Fruit fly (Drosophila melanogaster) whole organism, embryonic: ENCODE results near the gene hfp.

Experiments
- Aef1 ChIP-seq: fragments of 200-800 bp; sonication (Bioruptor generic); IDR thresholded peaks from 3 replicates; pipeline ENCODE4 v1.3.6; 2022; ENCODE audit warnings: missing biosample characterization, missing genetic modification characterization
- CG11456 ChIP-seq: fragments of 200-800 bp; sonication (Bioruptor generic); IDR thresholded peaks from 3 replicates; pipeline ENCODE4 v1.3.6; 2022; ENCODE audit warnings: missing biosample characterization, missing genetic modification characterization
- CG12391 ChIP-seq: fragments of 200-800 bp; sonication (Bioruptor generic); optimal IDR thresholded peaks from 3 replicates; lab custom pipeline; 2018; ENCODE audit warnings: missing biosample characterization, mild to moderate bottlenecking, missing genetic modification characterization, moderate library complexity
- CG12769 ChIP-seq: fragments of 200-800 bp; sonication (Bioruptor generic); optimal IDR thresholded peaks from 2 replicates; lab custom pipeline; 2019; ENCODE audit warnings: missing biosample characterization, mild to moderate bottlenecking, missing genetic modification characterization, moderate library complexity
- CG13424 ChIP-seq: fragments of 200-800 bp; sonication (Bioruptor generic); optimal IDR thresholded peaks from 2 replicates; lab custom pipeline; 2019; ENCODE audit warnings: missing biosample characterization, mild to moderate bottlenecking, missing genetic modification characterization, moderate library complexity
- CG13894 ChIP-seq: fragments of 200-800 bp; sonication (Bioruptor generic); optimal IDR thresholded peaks from 3 replicates; lab custom pipeline; 2018; ENCODE audit warnings: missing biosample characterization, mild to moderate bottlenecking, missing genetic modification characterization, moderate library complexity
- CG14441 ChIP-seq: fragments of 200-800 bp; sonication (Bioruptor generic); IDR thresholded peaks from 2 replicates; pipeline ENCODE4 v1.3.6; 2022; ENCODE audit warnings: missing biosample characterization, missing genetic modification characterization
- CG18619 ChIP-seq: fragments of 200-800 bp; sonication (Bioruptor generic); optimal IDR thresholded peaks from 3 replicates; lab custom pipeline; 2017; ENCODE audit warnings: missing biosample characterization, mild to moderate bottlenecking, missing genetic modification characterization
- CG31224 ChIP-seq: fragments of 200-800 bp; sonication (Bioruptor generic); IDR thresholded peaks from 2 replicates; pipeline ENCODE4 v1.3.6; 2022; ENCODE audit warnings: missing biosample characterization, missing genetic modification characterization
- CG32532 ChIP-seq: fragments of 200-800 bp; sonication (Bioruptor generic); IDR thresholded peaks from 2 replicates; pipeline ENCODE4 v1.3.6; 2022; ENCODE audit warnings: missing biosample characterization, missing genetic modification characterization
- CG42726 ChIP-seq: fragments of 200-800 bp; sonication (Bioruptor generic); IDR thresholded peaks from 2 replicates; pipeline ENCODE4 v1.3.6; 2022; ENCODE audit warnings: missing biosample characterization, missing genetic modification characterization; ENCODE audit not compliant: partially characterized antibody
- CG6272 ChIP-seq: fragments of 200-800 bp; sonication (Bioruptor generic); IDR thresholded peaks from 2 replicates; pipeline ENCODE4 v1.3.6; 2022; ENCODE audit warnings: missing biosample characterization, missing genetic modification characterization
- CG7745 ChIP-seq: fragments of 200-800 bp; sonication (Bioruptor generic); optimal IDR thresholded peaks from 2 replicates; lab custom pipeline; 2018; ENCODE audit warnings: missing biosample characterization, mild to moderate bottlenecking, missing genetic modification characterization, moderate library complexity
- CG7963 ChIP-seq: fragments of 200-800 bp; sonication (Bioruptor generic); IDR thresholded peaks from 3 replicates; pipeline ENCODE4 v1.3.6; 2022; ENCODE audit warnings: missing biosample characterization, missing genetic modification characterization; ENCODE audit not compliant: partially characterized antibody
- CG8089 ChIP-seq: fragments of 200-800 bp; sonication (Bioruptor generic); optimal IDR thresholded peaks from 3 replicates; lab custom pipeline; 2016; ENCODE audit warnings: missing biosample characterization, missing genetic modification characterization
- CrebB ChIP-seq: fragments of 200-800 bp; sonication (Bioruptor generic); optimal IDR thresholded peaks from 3 replicates; lab custom pipeline; 2018; ENCODE audit warnings: missing biosample characterization, mild to moderate bottlenecking, missing genetic modification characterization
- D19A ChIP-seq: fragments of 200-800 bp; optimal IDR thresholded peaks from 3 replicates; lab custom pipeline; 2019; ENCODE audit warnings: missing biosample characterization, mild to moderate bottlenecking, missing genetic modification characterization, moderate library complexity
- Dad ChIP-seq: fragments of 200-800 bp; sonication (Bioruptor generic); optimal IDR thresholded peaks from 3 replicates; lab custom pipeline; 2016; ENCODE audit warnings: missing biosample characterization, missing genetic modification characterization
- E2f2 ChIP-seq: fragments of 200-800 bp; sonication (Bioruptor generic); IDR thresholded peaks from 2 replicates; pipeline ENCODE4 v1.3.6; 2022; ENCODE audit warnings: missing biosample characterization, missing genetic modification characterization
- HLHmδ ChIP-seq: fragments of 200-800 bp; sonication (Bioruptor generic); optimal IDR thresholded peaks from 2 replicates; lab custom pipeline; 2018; ENCODE audit warnings: missing biosample characterization, mild to moderate bottlenecking, missing genetic modification characterization, moderate library complexity
- Hr39 ChIP-seq: fragments of >200 bp; optimal IDR thresholded peaks from 2 replicates; lab custom pipeline; 2017
- Hsf ChIP-seq: fragments of 200-800 bp; sonication (Bioruptor generic); optimal IDR thresholded peaks from 3 replicates; lab custom pipeline; 2016; ENCODE audit warnings: missing biosample characterization, missing genetic modification characterization
- Kr ChIP-seq: fragments of 200-800 bp; sonication (Bioruptor generic); optimal IDR thresholded peaks from 2 replicates; lab custom pipeline; 2017; ENCODE audit warnings: missing biosample characterization, mild to moderate bottlenecking, missing genetic modification characterization
- Mes4 ChIP-seq: fragments of 200-800 bp; sonication (Bioruptor generic); optimal IDR thresholded peaks from 2 replicates; lab custom pipeline; 2016; ENCODE audit warnings: missing biosample characterization, missing genetic modification characterization
- Myb ChIP-seq: fragments of 200-800 bp; sonication (Bioruptor generic); optimal IDR thresholded peaks from 2 replicates; lab custom pipeline; 2016; ENCODE audit warnings: missing biosample characterization, missing genetic modification characterization
- Sox100B ChIP-seq: fragments of 200-800 bp; sonication (Bioruptor generic); optimal IDR thresholded peaks from 3 replicates; lab custom pipeline; 2018; ENCODE audit warnings: missing biosample characterization, mild to moderate bottlenecking, missing genetic modification characterization
- Sry-δ ChIP-seq: fragments of 200-800 bp; sonication (Bioruptor generic); optimal IDR thresholded peaks from 2 replicates; lab custom pipeline; 2016; ENCODE audit warnings: missing biosample characterization, missing genetic modification characterization
- al ChIP-seq: fragments of 200-800 bp; sonication (Bioruptor generic); IDR thresholded peaks from 2 replicates; pipeline ENCODE4 v1.3.6; 2022; ENCODE audit warnings: missing biosample characterization, missing genetic modification characterization
- ase ChIP-seq: fragments of 200-800 bp; sonication (Bioruptor generic); IDR thresholded peaks from 3 replicates; pipeline ENCODE4 v1.3.6; 2022; ENCODE audit warnings: missing biosample characterization, missing genetic modification characterization
- cwo ChIP-seq: fragments of 200-800 bp; sonication (Bioruptor generic); optimal IDR thresholded peaks from 3 replicates; lab custom pipeline; 2017; ENCODE audit warnings: missing biosample characterization, missing genetic modification characterization, mild to moderate bottlenecking, moderate library complexity, missing genetic modification reagents
- dimm ChIP-seq: fragments of 200-800 bp; sonication (Bioruptor generic); IDR thresholded peaks from 2 replicates; pipeline ENCODE4 v1.3.6; 2022; ENCODE audit warnings: missing biosample characterization, missing genetic modification characterization
- en ChIP-seq: fragments of 200-800 bp; sonication (Bioruptor generic); optimal IDR thresholded peaks from 2 replicates; lab custom pipeline; 2016; ENCODE audit warnings: missing biosample characterization, missing genetic modification characterization
- eve ChIP-seq, 2 experiments: fragments of >200 bp; optimal IDR thresholded peaks; 2 replicates each; lab custom pipeline; 2017; ENCODE audit warnings: missing biosample characterization in 2 of 2, missing genetic modification characterization in 2 of 2
- ewg ChIP-seq: fragments of 200-800 bp; sonication (Bioruptor generic); optimal IDR thresholded peaks from 3 replicates; lab custom pipeline; 2017; ENCODE audit warnings: mild to moderate bottlenecking, missing biosample characterization, missing genetic modification reagents, missing genetic modification characterization
- fd3F ChIP-seq: fragments of 200-800 bp; sonication (Bioruptor generic); optimal IDR thresholded peaks from 2 replicates; lab custom pipeline; 2018; ENCODE audit warnings: missing biosample characterization, mild to moderate bottlenecking, missing genetic modification characterization, moderate library complexity
- fd96Cb ChIP-seq: fragments of 200-800 bp; sonication (Bioruptor generic); optimal IDR thresholded peaks from 2 replicates; lab custom pipeline; 2018; ENCODE audit warnings: missing biosample characterization, mild to moderate bottlenecking, missing genetic modification characterization, moderate library complexity
- her ChIP-seq: fragments of 200-800 bp; sonication (Bioruptor generic); optimal IDR thresholded peaks from 2 replicates; lab custom pipeline; 2016; ENCODE audit warnings: missing biosample characterization, missing genetic modification characterization
- hkb ChIP-seq, 2 experiments: fragments of 200-800 bp in 1 of 2; fragments of >200 bp in 1 of 2; sonication (Bioruptor generic) in 1 of 2; IDR thresholded peaks in 1 of 2; optimal IDR thresholded peaks in 1 of 2; 2 replicates each; pipeline versions ENCODE4 v1.3.6 to Lab custom; 2017 to 2022; ENCODE audit warnings: missing biosample characterization in 1 of 2, missing genetic modification characterization in 1 of 2
- lmd ChIP-seq: fragments of 200-800 bp; sonication (Bioruptor generic); IDR thresholded peaks from 2 replicates; pipeline ENCODE4 v1.3.6; 2022; ENCODE audit warnings: missing biosample characterization, missing genetic modification characterization
- mirr ChIP-seq: fragments of 200-800 bp; sonication (Bioruptor generic); optimal IDR thresholded peaks from 3 replicates; lab custom pipeline; 2018; ENCODE audit warnings: missing biosample characterization, mild to moderate bottlenecking, missing genetic modification characterization
- nau ChIP-seq: fragments of 200-800 bp; sonication (Bioruptor generic); optimal IDR thresholded peaks from 3 replicates; lab custom pipeline; 2017; ENCODE audit warnings: missing biosample characterization, mild to moderate bottlenecking, missing genetic modification characterization, missing genetic modification reagents
- oc ChIP-seq: fragments of 200-800 bp; sonication (Bioruptor generic); optimal IDR thresholded peaks from 2 replicates; lab custom pipeline; 2018; ENCODE audit warnings: missing biosample characterization, mild to moderate bottlenecking, missing genetic modification characterization, moderate library complexity
- pnt ChIP-seq: fragments of 200-800 bp; sonication (Bioruptor generic); optimal IDR thresholded peaks from 3 replicates; lab custom pipeline; 2016; ENCODE audit warnings: missing biosample characterization, missing genetic modification characterization
- sd ChIP-seq: fragments of 200-800 bp; sonication (Bioruptor generic); optimal IDR thresholded peaks from 3 replicates; lab custom pipeline; 2018; ENCODE audit warnings: missing biosample characterization, mild to moderate bottlenecking, missing genetic modification characterization, moderate library complexity
- slbo ChIP-seq: fragments of 200-800 bp; sonication (Bioruptor generic); IDR thresholded peaks from 2 replicates; pipeline ENCODE4 v1.3.6; 2022; ENCODE audit warnings: missing biosample characterization, missing genetic modification characterization
- sug ChIP-seq: fragments of 200-800 bp; optimal IDR thresholded peaks from 2 replicates; lab custom pipeline; 2019; ENCODE audit warnings: missing biosample characterization, mild to moderate bottlenecking, missing genetic modification characterization, moderate library complexity
- tll ChIP-seq, 2 experiments: fragments of 200-800 bp in 1 of 2; fragments of >200 bp in 1 of 2; sonication (Bioruptor generic) in 1 of 2; optimal IDR thresholded peaks; 2 replicates each; lab custom pipeline; 2017 to 2019; ENCODE audit warnings: missing biosample characterization in 2 of 2, missing genetic modification characterization in 2 of 2, mild to moderate bottlenecking in 1 of 2, moderate library complexity in 1 of 2
- twi ChIP-seq: fragments of 200-800 bp; optimal IDR thresholded peaks from 2 replicates; lab custom pipeline; 2019; ENCODE audit warnings: missing biosample characterization, mild to moderate bottlenecking, missing genetic modification characterization, moderate library complexity
- wdn ChIP-seq: fragments of 200-800 bp; sonication (Bioruptor generic); IDR thresholded peaks from 2 replicates; pipeline ENCODE4 v1.3.6; 2022; ENCODE audit warnings: missing biosample characterization, missing genetic modification characterization

The hfp gene

DNA sequence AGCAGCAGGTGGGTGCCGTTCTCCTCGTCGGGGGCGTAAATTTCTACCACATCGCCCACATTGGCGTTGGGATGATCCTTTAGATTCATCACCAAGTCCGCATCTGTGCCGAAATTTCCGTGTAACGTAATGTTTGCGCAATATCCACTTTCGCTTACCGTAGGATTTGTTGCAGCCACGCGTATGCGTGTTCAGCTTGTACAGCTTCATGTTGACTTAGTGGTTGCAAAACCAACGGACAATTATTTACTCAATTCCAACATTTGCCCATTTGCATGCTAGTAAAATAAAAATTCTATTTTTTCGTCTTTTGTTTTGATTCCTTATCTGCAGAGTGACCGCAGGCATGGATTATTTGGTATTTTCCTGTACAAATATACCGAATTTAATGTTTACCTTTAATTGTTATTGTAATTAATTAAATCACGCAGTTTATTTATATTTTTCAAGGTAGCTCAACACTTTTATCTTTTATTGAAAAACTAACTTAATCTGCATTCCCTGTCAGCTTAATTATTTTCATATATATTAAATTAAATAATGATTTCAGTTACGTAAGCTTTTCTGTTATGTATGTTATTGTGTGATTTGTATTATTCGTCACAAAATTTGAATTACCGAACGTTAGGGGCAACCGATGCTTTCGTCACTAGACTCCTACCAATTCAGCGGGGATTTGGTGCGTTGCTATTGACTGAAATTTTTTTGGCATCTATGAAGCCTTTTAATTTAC is 31.5 kb upstream of the hfp start, which contains the start of gene Iml1 (continued):
- TF ChIP-seq lmd (GFP tag; lab: Robert Waterston, UW) (peak; percentile 63; the same call in 1 of the 2 replicates), sug (tag; lab: Kevin White, UChicago) (no peak), Hr39 (lab: Kevin White, UChicago) (no peak), en (GFP tag; lab: Kevin White, UChicago) (no peak), CG12769 (no peak), Kr (GFP tag; lab: Kevin White, UChicago) (no peak), slbo (GFP tag; lab: Robert Waterston, UW) (peak; percentile 77), CG32532 (peak; percentile 71), CrebB (tag; lab: Kevin White, UChicago) (no peak), CG13424 (peak; percentile 30), CG6272 (GFP tag; lab: Robert Waterston, UW) (peak; percentile 63), pnt (GFP tag; lab: Kevin White, UChicago) (peak; percentile 1), dimm (GFP tag; lab: Robert Waterston, UW) (no peak), CG12391 (tag; lab: Kevin White, UChicago) (peak; percentile 68), CG18619 (GFP tag; lab: Kevin White, UChicago) (no peak), mirr (GFP tag; lab: Kevin White, UChicago) (no peak), CG13894 (tag; lab: Kevin White, UChicago) (no peak), wdn (GFP tag; lab: Robert Waterston, UW) (no peak), CG42726 (GFP tag; lab: Robert Waterston, UW) (no peak), al (GFP tag; lab: Robert Waterston, UW) (peak; percentile 68), E2f2 (GFP tag; lab: Robert Waterston, UW) (no peak), Myb (GFP tag; lab: Kevin White, UChicago) (peak; percentile 52), CG31224 (0 out of 2 replicates have a peak, but pooled peaks have one; percentile 23), Sry-δ (GFP tag; lab: Kevin White, UChicago) (no peak), CG14441 (GFP tag; lab: Robert Waterston, UW) (peak; percentile 60), tll (GFP tag; optimal IDR thresholded peaks at IDR 0.05; lab: Kevin White, UChicago) (no peak), sd (tag; lab: Kevin White, UChicago) (no peak), twi (tag; lab: Kevin White, UChicago) (no peak), cwo (GFP tag; lab: Kevin White, UChicago) (peak; percentile 12), CG7963 (no peak), Dad (GFP tag; lab: Kevin White, UChicago) (no peak), hkb (optimal IDR thresholded peaks at IDR 0.05; lab: Kevin White, UChicago) (no peak), hkb (GFP tag; IDR thresholded peaks at IDR 0.05; lab: Robert Waterston, UW) (peak; percentile 33; the same call in 1 of the 2 replicates), fd3F (GFP tag; lab: Kevin White, UChicago) (peak; percentile 39), CG11456 (GFP tag; lab: Robert Waterston, UW) (peak; percentile 72), Aef1 (GFP tag; lab: Robert Waterston, UW) (peak; percentile 53; the same call in 2 of the 3 replicates), eve (GFP tag; optimal IDR thresholded peaks at IDR 0.05; lab: Kevin White, UChicago) (no peak), oc (tag; lab: Kevin White, UChicago) (no peak), Sox100B (no peak), nau (GFP tag; lab: Kevin White, UChicago) (no peak), Hsf (no peak), Mes4 (GFP tag; lab: Kevin White, UChicago) (no peak), D19A (no peak), CG8089 (GFP tag; lab: Kevin White, UChicago) (no peak), ase (GFP tag; lab: Robert Waterston, UW) (peak; percentile 29; the same call in 1 of the 3 replicates), her (no peak), ewg (GFP tag; lab: Kevin White, UChicago) (no peak), HLHmδ (no peak), fd96Cb (tag; lab: Kevin White, UChicago) (peak; percentile 6), CG7745 (tag; lab: Kevin White, UChicago) (peak; percentile 60)
